Worm (Caenorhabditis elegans): ENCODE data around the gene C32D5.7.

ce11 chrII:6371003-6371402 is 31.2 kb upstream of the C32D5.7 start, which contains the start of gene lin-23:
- no peak for TF ChIP-seq W03F9.2 (tag; optimal IDR thresholded peaks at IDR 0.05)
- TF ChIP-seq dao-5 (tag; optimal IDR thresholded peaks at IDR 0.05), result no peak
- no peak for TF ChIP-seq him-1 (tag; optimal IDR thresholded peaks at IDR 0.05)
